Worm (Caenorhabditis elegans): ENCODE measurements around the gene rsp-8.

Gene rsp-8

ce11 chrIII:11792295-11793256 is 33.6 kb upstream of the rsp-8 start, which contains the start of gene C24H11.2 (continued):
- TF ChIP-seq Y105C5A.15 (GFP tag; IDR thresholded peaks at IDR 0.05) = peak; percentile 73
- TF ChIP-seq hlh-11 (tag; optimal IDR thresholded peaks at IDR 0.05) = peak; percentile 45
- TF ChIP-seq Y75B8A.6 (GFP tag; IDR thresholded peaks at IDR 0.05) = peak; percentile 75
- TF ChIP-seq F37D6.2 (tag; optimal IDR thresholded peaks at IDR 0.05) = peak; percentile 61
- TF ChIP-seq arid-1 (GFP tag; conservative IDR thresholded peaks at IDR 0.05) = peak; percentile 74
- TF ChIP-seq Y5F2A.4 (GFP tag; optimal IDR thresholded peaks at IDR 0.05) = peak; percentile 58
- peak; percentile 90 for TF ChIP-seq D1046.2 (GFP tag; IDR thresholded peaks at IDR 0.05)
- peak; percentile 44 for TF ChIP-seq F10B5.3 (tag; optimal IDR thresholded peaks at IDR 0.05)
- TF ChIP-seq dpl-1 (GFP tag; optimal IDR thresholded peaks at IDR 0.05) = peak; percentile 23
- peak; percentile 61 for TF ChIP-seq aha-1 (tag)
- TF ChIP-seq spr-3 (GFP tag; optimal IDR thresholded peaks at IDR 0.05) = peak; percentile 56
- TF ChIP-seq madf-5 (GFP tag; IDR thresholded peaks at IDR 0.05) = peak in 1 of 2 experiments; percentile 87; a peak in 1 of 4 replicates
- TF ChIP-seq ceh-20 (GFP tag; IDR thresholded peaks at IDR 0.05) = peak; percentile 62; the same call in 1 of the 2 replicates
- TF ChIP-seq hmg-1.1 (GFP tag; IDR thresholded peaks at IDR 0.05) = peak; percentile 85
- peak; percentile 53 for TF ChIP-seq set-16 (GFP tag; IDR thresholded peaks at IDR 0.05)

- TF ChIP-seq zip-11 (GFP tag; IDR thresholded peaks at IDR 0.05) (no peak), snpc-4 (tag; optimal IDR thresholded peaks at IDR 0.05) (no peak), hmg-1.1 (GFP tag; IDR thresholded peaks at IDR 0.05) (0 out of 2 replicates have a peak, but pooled peaks have one; percentile 32), nhr-10 (tag; optimal IDR thresholded peaks at IDR 0.05) (no peak), ces-1 (GFP tag; optimal IDR thresholded peaks at IDR 0.05) (no peak), set-16 (GFP tag; IDR thresholded peaks at IDR 0.05) (peak; percentile 72)
Observed at ce11 chrIII:11794389-11794788, 31.8 kb upstream of the rsp-8 start.

DNA sequence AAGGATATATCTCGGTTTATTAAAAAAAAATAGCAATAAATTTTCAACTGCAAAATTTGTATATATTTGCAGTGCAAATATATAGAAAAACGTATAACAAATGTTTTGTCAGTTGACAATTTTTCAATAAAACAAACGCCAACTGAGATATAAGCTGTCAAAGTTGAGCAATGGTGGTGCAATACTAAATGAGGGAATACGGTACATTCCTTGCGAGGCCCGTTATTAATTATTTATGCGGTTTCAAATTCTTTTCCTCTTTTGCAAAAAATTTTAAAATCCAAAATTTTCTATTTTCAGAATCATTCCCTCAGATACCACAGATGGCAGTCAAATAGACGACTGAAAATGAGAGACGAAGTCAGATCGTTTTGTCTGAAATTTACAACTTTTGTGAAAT is 30.8 kb upstream of the rsp-8 start, which contains the start of gene twk-39:
Gene twk-39, plus strand, starts transcription at position 301 of the 400 bp plus-strand sequence.
- TF ChIP-seq duxl-1 (tag; optimal IDR thresholded peaks at IDR 0.05; ENCODE audit: poor library complexity) = no peak
- TF ChIP-seq egl-27 (tag; optimal IDR thresholded peaks at IDR 0.05) = no peak

DNA sequence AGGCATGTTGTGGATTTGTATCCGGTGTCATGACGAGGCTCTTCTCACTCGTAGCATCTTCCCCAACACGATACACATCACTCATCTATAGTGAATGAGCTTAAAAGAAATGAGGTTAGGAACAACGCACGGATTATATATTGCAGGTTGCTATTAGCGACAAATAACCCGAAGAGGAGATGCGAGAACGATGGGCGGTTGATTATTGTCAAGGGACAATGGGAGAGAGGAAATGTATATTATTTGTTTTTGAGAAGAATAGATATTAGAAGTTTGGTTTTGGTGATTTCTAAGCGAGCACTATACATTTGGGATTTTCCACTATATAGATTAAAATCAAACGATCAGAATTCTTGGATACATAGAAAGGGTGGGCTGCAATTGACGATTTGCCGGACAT is 19.5 kb upstream of the rsp-8 start, which contains the start of gene C18D11.7:
Gene C18D11.7, minus strand, starts transcription at position 101 of the 400 bp plus-strand sequence.
- TF ChIP-seq F49E8.2 (tag; optimal IDR thresholded peaks at IDR 0.05; ENCODE audit: borderline replicate concordance) = no peak
- no peak for TF ChIP-seq hif-1 (tag; optimal IDR thresholded peaks at IDR 0.05)
- no peak for TF ChIP-seq aha-1 (tag)
- TF ChIP-seq zip-2 (tag; optimal IDR thresholded peaks at IDR 0.05) = no peak
- TF ChIP-seq mep-1 (tag; optimal IDR thresholded peaks at IDR 0.05) = no peak
- peak in 1 of 2 experiments; percentile 2 for TF ChIP-seq unc-62 (GFP tag; optimal IDR thresholded peaks at IDR 0.05 in 1 of 2)
- no peak for TF ChIP-seq unc-62 (tag; optimal IDR thresholded peaks at IDR 0.05)

ce11 chrIII:11807418-11807817 is 18.8 kb upstream of the rsp-8 start, which contains the start of gene C18D11.10:
TSS of gene C18D11.10 (plus strand) at chrIII:11807718.
- TF ChIP-seq nhr-102 (tag; optimal IDR thresholded peaks at IDR 0.05) (no peak), T26A8.4 (GFP tag; IDR thresholded peaks at IDR 0.05) (no peak), nhr-28 (tag; optimal IDR thresholded peaks at IDR 0.05) (no peak), daf-12 (tag; optimal IDR thresholded peaks at IDR 0.05) (no peak), lir-3 (tag; optimal IDR thresholded peaks at IDR 0.05) (no peak), ctbp-1 (GFP tag; IDR thresholded peaks at IDR 0.05) (no peak), ama-1 (optimal IDR thresholded peaks at IDR 0.05) (no peak), zag-1 (tag; optimal IDR thresholded peaks at IDR 0.05) (no peak), unc-39 (tag; optimal IDR thresholded peaks at IDR 0.05) (no peak), mxl-3 (GFP tag; optimal IDR thresholded peaks at IDR 0.05) (no peak), R02D3.7 (tag; optimal IDR thresholded peaks at IDR 0.05) (no peak), tag-97 (GFP tag; IDR thresholded peaks at IDR 0.05) (no peak)

Measured in whole organism, L4 larva.